Fruit fly (Drosophila melanogaster) whole organism, pupa: ENCODE measurements around the gene CG6225.

Experiments used
- CG13204 ChIP-seq: fragments of 200-800 bp; sonication (Bioruptor generic); optimal IDR thresholded peaks from 2 replicates; lab custom pipeline; 2018; ENCODE audit warnings: missing biosample characterization, mild to moderate bottlenecking, missing genetic modification characterization, moderate library complexity
- CG15710 ChIP-seq: fragments of 200-800 bp; sonication (Bioruptor generic); optimal IDR thresholded peaks from 2 replicates; lab custom pipeline; 2018; ENCODE audit warnings: missing biosample characterization, mild to moderate bottlenecking, missing genetic modification characterization, moderate library complexity
- CG8159 ChIP-seq: fragments of 200-800 bp; sonication (Bioruptor generic); optimal IDR thresholded peaks from 3 replicates; lab custom pipeline; 2018; ENCODE audit warnings: missing biosample characterization, mild to moderate bottlenecking, missing genetic modification characterization, moderate library complexity
- CG8301 ChIP-seq: fragments of 200-800 bp; sonication (Bioruptor generic); optimal IDR thresholded peaks from 2 replicates; lab custom pipeline; 2018; ENCODE audit warnings: missing biosample characterization, mild to moderate bottlenecking, missing genetic modification characterization
- D1 ChIP-seq: fragments of 200-800 bp; sonication (Bioruptor generic); optimal IDR thresholded peaks from 2 replicates; lab custom pipeline; 2018; ENCODE audit warnings: missing biosample characterization, mild to moderate bottlenecking, missing genetic modification characterization, moderate library complexity
- EcR ChIP-seq: fragments of 200-800 bp; sonication (Bioruptor generic); optimal IDR thresholded peaks from 3 replicates; lab custom pipeline; 2019; ENCODE audit warnings: missing biosample characterization, missing genetic modification characterization, mild to moderate bottlenecking, moderate library complexity, missing genetic modification reagents
- Ets98B ChIP-seq: fragments of 200-800 bp; sonication (Bioruptor generic); IDR thresholded peaks from 2 replicates; pipeline ENCODE4 v1.3.6; 2022; ENCODE audit warnings: missing biosample characterization, missing genetic modification characterization
- gl ChIP-seq: fragments of 200-800 bp; sonication (Bioruptor generic); optimal IDR thresholded peaks from 2 replicates; lab custom pipeline; 2018; ENCODE audit warnings: missing biosample characterization, mild to moderate bottlenecking, missing genetic modification characterization
- rn ChIP-seq: fragments of 200-800 bp; sonication (Bioruptor generic); IDR thresholded peaks from 2 replicates; pipeline ENCODE4 v1.3.6; 2022; ENCODE audit warnings: missing biosample characterization, missing genetic modification characterization

dm6 chr3R:12627691-12628148 is 26.7 kb upstream of the CG6225 start, which contains the start of the genes Vha55 and Snx3:
- no peak for TF ChIP-seq Ets98B (GFP tag; lab: Robert Waterston, UW)
- TF ChIP-seq gl (tag; lab: Kevin White, UChicago) = no peak
- no peak for TF ChIP-seq CG15710
- no peak for TF ChIP-seq D1 (tag; lab: Kevin White, UChicago)
- no peak for TF ChIP-seq EcR (GFP tag; lab: Kevin White, UChicago)
- TF ChIP-seq rn (GFP tag; lab: Robert Waterston, UW) = no peak
- TF ChIP-seq CG8159 (tag; lab: Kevin White, UChicago) = no peak
- TF ChIP-seq CG13204 (GFP tag; lab: Kevin White, UChicago) = no peak
- no peak for TF ChIP-seq CG8301 (tag; lab: Kevin White, UChicago)
